Fruit fly (Drosophila melanogaster) whole organism, embryonic: ENCODE measurements around the gene CG10445.

Source experiments
- CG10543 ChIP-seq: fragments of 200-800 bp; sonication (Bioruptor generic); optimal IDR thresholded peaks from 3 replicates; lab custom pipeline; 2017; ENCODE audit warnings: missing biosample characterization, mild to moderate bottlenecking, missing genetic modification characterization, moderate library complexity
- CG10979 ChIP-seq: fragments of 200-800 bp; sonication (Bioruptor generic); optimal IDR thresholded peaks from 2 replicates; lab custom pipeline; 2018; ENCODE audit warnings: missing biosample characterization, mild to moderate bottlenecking, missing genetic modification characterization, moderate library complexity
- CG11093 ChIP-seq: fragments of 200-800 bp; sonication (Bioruptor generic); IDR thresholded peaks from 3 replicates; pipeline ENCODE4 v1.3.6; 2022; ENCODE audit warnings: missing biosample characterization, missing genetic modification characterization
- CG11247 ChIP-seq: fragments of 200-800 bp; sonication (Bioruptor generic); IDR thresholded peaks from 2 replicates; pipeline ENCODE4 v1.3.6; 2022; ENCODE audit warnings: missing biosample characterization, missing genetic modification characterization
- CG11560 ChIP-seq: fragments of 200-800 bp; sonication (Bioruptor generic); IDR thresholded peaks from 3 replicates; pipeline ENCODE4 v1.3.6; 2022; ENCODE audit warnings: missing biosample characterization, missing genetic modification characterization
- CG1233 ChIP-seq: fragments of 200-800 bp; sonication (Bioruptor generic); optimal IDR thresholded peaks from 4 replicates; lab custom pipeline; 2018; ENCODE audit warnings: missing biosample characterization, mild to moderate bottlenecking, missing genetic modification characterization
- CG12744 ChIP-seq: fragments of 200-800 bp; sonication (Bioruptor generic); optimal IDR thresholded peaks from 2 replicates; lab custom pipeline; 2016; ENCODE audit warnings: missing biosample characterization, missing genetic modification characterization
- CG12769 ChIP-seq: fragments of 200-800 bp; sonication (Bioruptor generic); optimal IDR thresholded peaks from 2 replicates; lab custom pipeline; 2019; ENCODE audit warnings: missing biosample characterization, mild to moderate bottlenecking, missing genetic modification characterization, moderate library complexity
- CG14667 ChIP-seq: fragments of 200-800 bp; sonication (Bioruptor generic); IDR thresholded peaks from 2 replicates; pipeline ENCODE4 v1.3.6; 2022; ENCODE audit warnings: missing biosample characterization, missing genetic modification characterization
- CG15073 ChIP-seq: fragments of 200-800 bp; sonication (Bioruptor generic); optimal IDR thresholded peaks from 2 replicates; lab custom pipeline; 2016; ENCODE audit warnings: missing biosample characterization, missing genetic modification characterization
- CG15269 ChIP-seq: fragments of 200-800 bp; sonication (Bioruptor generic); optimal IDR thresholded peaks from 2 replicates; lab custom pipeline; 2018; ENCODE audit warnings: missing biosample characterization, mild to moderate bottlenecking, missing genetic modification characterization, moderate library complexity
- CG1647 ChIP-seq: fragments of 200-800 bp; sonication (Bioruptor generic); optimal IDR thresholded peaks from 3 replicates; lab custom pipeline; 2016; ENCODE audit warnings: missing biosample characterization, missing genetic modification characterization
- CG17361 ChIP-seq: fragments of 200-800 bp; sonication (Bioruptor generic); IDR thresholded peaks from 3 replicates; pipeline ENCODE4 v1.3.6; 2022; ENCODE audit warnings: missing biosample characterization, missing genetic modification characterization
- CG30020 ChIP-seq: fragments of 200-800 bp; optimal IDR thresholded peaks from 2 replicates; lab custom pipeline; 2019; ENCODE audit warnings: missing biosample characterization, mild to moderate bottlenecking, missing genetic modification characterization, moderate library complexity
- CG31365 ChIP-seq: fragments of 200-800 bp; sonication (Bioruptor generic); optimal IDR thresholded peaks from 2 replicates; lab custom pipeline; 2018; ENCODE audit warnings: missing biosample characterization, mild to moderate bottlenecking, missing genetic modification characterization
- CG3163 ChIP-seq: fragments of 200-800 bp; sonication (Bioruptor generic); optimal IDR thresholded peaks from 3 replicates; lab custom pipeline; 2016; ENCODE audit warnings: missing biosample characterization, missing genetic modification characterization
- CG33557 ChIP-seq: fragments of 200-800 bp; sonication (Bioruptor generic); optimal IDR thresholded peaks from 2 replicates; lab custom pipeline; 2019; ENCODE audit warnings: missing biosample characterization, mild to moderate bottlenecking, missing genetic modification characterization, moderate library complexity
- CG3726 ChIP-seq: fragments of 200-800 bp; sonication (Bioruptor generic); IDR thresholded peaks from 3 replicates; pipeline ENCODE4, ENCODE4 v1.3.6; 2022; ENCODE audit warnings: missing biosample characterization, missing genetic modification characterization
- CG5180 ChIP-seq: fragments of 200-800 bp; sonication (Bioruptor generic); optimal IDR thresholded peaks from 3 replicates; lab custom pipeline; 2017; ENCODE audit warnings: missing biosample characterization, missing genetic modification characterization, mild to moderate bottlenecking, moderate library complexity, missing genetic modification reagents
- CG6791 ChIP-seq: fragments of 200-800 bp; sonication (Bioruptor generic); IDR thresholded peaks from 3 replicates; pipeline ENCODE4 v1.3.6; 2022; ENCODE audit warnings: missing biosample characterization, missing genetic modification characterization; ENCODE audit not compliant: partially characterized antibody
- CG6813 ChIP-seq: fragments of 200-800 bp; sonication (Bioruptor generic); optimal IDR thresholded peaks from 2 replicates; lab custom pipeline; 2017; ENCODE audit warnings: missing biosample characterization, missing genetic modification characterization, mild to moderate bottlenecking, moderate library complexity, missing genetic modification reagents
- CG7745 ChIP-seq: fragments of 200-800 bp; sonication (Bioruptor generic); optimal IDR thresholded peaks from 2 replicates; lab custom pipeline; 2018; ENCODE audit warnings: missing biosample characterization, mild to moderate bottlenecking, missing genetic modification characterization, moderate library complexity
- CG7928 ChIP-seq: fragments of 200-800 bp; sonication (Bioruptor generic); optimal IDR thresholded peaks from 2 replicates; lab custom pipeline; 2017; ENCODE audit warnings: missing biosample characterization, mild to moderate bottlenecking, missing genetic modification characterization
- CG7987 ChIP-seq: fragments of 200-800 bp; sonication (Bioruptor generic); optimal IDR thresholded peaks from 2 replicates; lab custom pipeline; 2018; ENCODE audit warnings: missing biosample characterization, mild to moderate bottlenecking, missing genetic modification characterization, moderate library complexity
- CG9437 ChIP-seq: fragments of 200-800 bp; sonication (Bioruptor generic); optimal IDR thresholded peaks from 2 replicates; lab custom pipeline; 2018; ENCODE audit warnings: missing biosample characterization, mild to moderate bottlenecking, missing genetic modification characterization
- CG9817 ChIP-seq: fragments of 200-800 bp; sonication (Bioruptor generic); optimal IDR thresholded peaks from 2 replicates; lab custom pipeline; 2018; ENCODE audit warnings: missing biosample characterization, mild to moderate bottlenecking, missing genetic modification characterization, moderate library complexity
- CG9932 ChIP-seq: fragments of 200-800 bp; sonication (Bioruptor generic); IDR thresholded peaks from 2 replicates; pipeline ENCODE4 v1.3.6; 2022; ENCODE audit warnings: missing biosample characterization, missing genetic modification characterization
- D ChIP-seq, 2 experiments: fragments of 200-800 bp in 1 of 2; fragments of >200 bp in 1 of 2; sonication (Bioruptor generic) in 1 of 2; optimal IDR thresholded peaks; 2 replicates in 1 of 2; 3 replicates in 1 of 2; lab custom pipeline; 2017; ENCODE audit warnings: mild to moderate bottlenecking in 1 of 2, missing biosample characterization in 1 of 2, missing genetic modification characterization in 1 of 2, missing genetic modification reagents in 1 of 2
- Gsc ChIP-seq: fragments of 200-800 bp; sonication (Bioruptor generic); IDR thresholded peaks from 2 replicates; pipeline ENCODE4 v1.3.6; 2022; ENCODE audit warnings: missing biosample characterization, missing genetic modification characterization
- HmgZ ChIP-seq: fragments of 200-800 bp; sonication (Bioruptor generic); optimal IDR thresholded peaks from 2 replicates; lab custom pipeline; 2018; ENCODE audit warnings: missing biosample characterization, mild to moderate bottlenecking, missing genetic modification characterization
- Opbp ChIP-seq: fragments of 200-800 bp; sonication (Bioruptor generic); IDR thresholded peaks from 3 replicates; pipeline ENCODE4 v1.3.6; 2022; ENCODE audit warnings: missing biosample characterization, missing genetic modification characterization; ENCODE audit not compliant: partially characterized antibody
- ara ChIP-seq: fragments of 200-800 bp; sonication (Bioruptor generic); IDR thresholded peaks from 2 replicates; pipeline ENCODE4 v1.3.6; 2022; ENCODE audit warnings: missing biosample characterization, missing genetic modification characterization
- cato ChIP-seq: fragments of 200-800 bp; sonication (Bioruptor generic); optimal IDR thresholded peaks from 2 replicates; lab custom pipeline; 2016; ENCODE audit warnings: missing biosample characterization, missing genetic modification characterization, borderline replicate concordance
- dan ChIP-seq: fragments of 200-800 bp; sonication (Bioruptor generic); IDR thresholded peaks from 2 replicates; pipeline ENCODE4 v1.3.6; 2022; ENCODE audit warnings: missing biosample characterization, missing genetic modification characterization
- exex ChIP-seq: fragments of 200-800 bp; sonication (Bioruptor generic); optimal IDR thresholded peaks from 4 replicates; lab custom pipeline; 2018; ENCODE audit warnings: missing biosample characterization, mild to moderate bottlenecking, missing genetic modification characterization, moderate library complexity
- ftz-f1 ChIP-seq: fragments of 200-800 bp; sonication (Bioruptor generic); optimal IDR thresholded peaks from 2 replicates; lab custom pipeline; 2016; ENCODE audit warnings: missing biosample characterization, missing genetic modification characterization
- jumu ChIP-seq: fragments of 200-800 bp; sonication (Bioruptor generic); optimal IDR thresholded peaks from 3 replicates; lab custom pipeline; 2016; ENCODE audit warnings: missing biosample characterization, missing genetic modification characterization
- klu ChIP-seq: fragments of 200-800 bp; sonication (Bioruptor generic); IDR thresholded peaks from 2 replicates; pipeline ENCODE4 v1.3.6; 2022; ENCODE audit warnings: missing biosample characterization, missing genetic modification characterization
- lbe ChIP-seq: fragments of 200-800 bp; sonication (Bioruptor generic); optimal IDR thresholded peaks from 2 replicates; lab custom pipeline; 2016; ENCODE audit warnings: missing biosample characterization, mild to moderate bottlenecking, missing genetic modification characterization
- nerfin-1 ChIP-seq: fragments of 200-800 bp; sonication (Bioruptor generic); optimal IDR thresholded peaks from 3 replicates; lab custom pipeline; 2019; ENCODE audit warnings: missing biosample characterization, mild to moderate bottlenecking, missing genetic modification characterization, moderate library complexity
- nerfin-2 ChIP-seq: fragments of 200-800 bp; sonication (Bioruptor generic); IDR thresholded peaks from 2 replicates; pipeline ENCODE4 v1.3.6; 2022; ENCODE audit warnings: missing biosample characterization, missing genetic modification characterization; ENCODE audit not compliant: partially characterized antibody
- otp ChIP-seq: fragments of 200-800 bp; sonication (Bioruptor generic); IDR thresholded peaks from 3 replicates; pipeline ENCODE4, ENCODE4 v1.3.6; 2022; ENCODE audit warnings: missing biosample characterization, missing genetic modification characterization
- pb ChIP-seq: fragments of 200-800 bp; sonication (Bioruptor generic); optimal IDR thresholded peaks from 3 replicates; lab custom pipeline; 2016; ENCODE audit warnings: missing biosample characterization, missing genetic modification characterization
- pfk ChIP-seq: fragments of 200-800 bp; sonication (Bioruptor generic); optimal IDR thresholded peaks from 2 replicates; lab custom pipeline; 2018; ENCODE audit warnings: missing biosample characterization, mild to moderate bottlenecking, missing genetic modification characterization, moderate library complexity
- ro ChIP-seq: fragments of 200-800 bp; sonication (Bioruptor generic); IDR thresholded peaks from 2 replicates; pipeline ENCODE4 v1.3.6; 2022; ENCODE audit warnings: missing biosample characterization, missing genetic modification characterization
- sd ChIP-seq: fragments of 200-800 bp; sonication (Bioruptor generic); optimal IDR thresholded peaks from 3 replicates; lab custom pipeline; 2018; ENCODE audit warnings: missing biosample characterization, mild to moderate bottlenecking, missing genetic modification characterization, moderate library complexity
- slou ChIP-seq: fragments of 200-800 bp; sonication (Bioruptor generic); optimal IDR thresholded peaks from 3 replicates; lab custom pipeline; 2016; ENCODE audit warnings: missing biosample characterization, missing genetic modification characterization
- sna ChIP-seq: fragments of 200-800 bp; sonication (Bioruptor generic); IDR thresholded peaks from 2 replicates; pipeline ENCODE4 v1.3.6; 2022; ENCODE audit warnings: missing biosample characterization, missing genetic modification characterization; ENCODE audit not compliant: partially characterized antibody
- vfl ChIP-seq: fragments of 200-800 bp; sonication (Bioruptor generic); optimal IDR thresholded peaks from 2 replicates; lab custom pipeline; 2016; ENCODE audit warnings: missing biosample characterization, missing genetic modification characterization
- vvl ChIP-seq: fragments of 200-800 bp; sonication (Bioruptor generic); IDR thresholded peaks from 2 replicates; pipeline ENCODE4 v1.3.6; 2022; ENCODE audit warnings: missing biosample characterization, missing genetic modification characterization
- zen2 ChIP-seq: fragments of 200-800 bp; sonication (Bioruptor generic); IDR thresholded peaks from 3 replicates; pipeline ENCODE4 v1.3.6; 2022; ENCODE audit warnings: missing biosample characterization, missing genetic modification characterization; ENCODE audit not compliant: partially characterized antibody

CG10445 gene

DNA sequence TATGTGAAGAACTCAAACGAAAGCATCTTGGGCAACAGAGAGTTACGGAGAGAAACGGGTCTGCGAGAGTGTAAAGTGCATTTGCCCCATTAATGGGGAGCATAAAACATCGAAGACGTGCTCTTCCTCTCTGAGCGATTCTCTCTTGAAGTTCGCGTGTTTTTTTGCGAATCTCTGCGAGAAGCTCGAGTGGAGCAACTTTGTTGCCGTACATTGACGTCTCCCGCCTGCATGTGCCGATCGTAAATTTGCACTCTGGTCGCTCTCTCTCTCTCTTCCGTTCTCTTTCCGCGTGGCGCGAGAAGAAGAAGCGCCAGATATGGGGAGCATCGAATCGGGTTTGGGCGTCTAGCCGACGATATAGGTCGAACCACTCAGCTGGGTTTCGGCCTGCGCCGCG is 47.7 kb upstream of the CG10445 start (continued):
- no peak for TF ChIP-seq CG31365 (tag; lab: Kevin White, UChicago)
- no peak for TF ChIP-seq Gsc (GFP tag; lab: Robert Waterston, UW)
- TF ChIP-seq CG14667 = no peak
- no peak for TF ChIP-seq otp (GFP tag; lab: Robert Waterston, UW)
- no peak for TF ChIP-seq vfl (GFP tag; lab: Kevin White, UChicago)
- TF ChIP-seq CG6791 = no peak
- no peak for TF ChIP-seq CG30020
- TF ChIP-seq klu = no peak
- no peak for TF ChIP-seq CG10979 (tag; lab: Kevin White, UChicago)
- no peak for TF ChIP-seq CG33557
- TF ChIP-seq sna (GFP tag; lab: Robert Waterston, UW) = no peak
- no peak for TF ChIP-seq zen2 (GFP tag; lab: Robert Waterston, UW)
- no peak for TF ChIP-seq nerfin-2 (GFP tag; lab: Robert Waterston, UW)
- peak; percentile 52 for TF ChIP-seq CG12769
- TF ChIP-seq ara = 0 out of 2 replicates have a peak, but pooled peaks have one; percentile 39
- no peak for TF ChIP-seq Opbp (GFP tag; lab: Robert Waterston, UW)
- no peak for TF ChIP-seq CG7928 (GFP tag; lab: Kevin White, UChicago)
- TF ChIP-seq ro = no peak
- no peak for TF ChIP-seq CG11247 (GFP tag; lab: Robert Waterston, UW)
- TF ChIP-seq CG11560 = no peak
- no peak for TF ChIP-seq CG7745 (tag; lab: Kevin White, UChicago)
- no peak for TF ChIP-seq sd (tag; lab: Kevin White, UChicago)
- TF ChIP-seq CG15269 (tag; lab: Kevin White, UChicago) = no peak
- TF ChIP-seq CG1647 (GFP tag; lab: Kevin White, UChicago) = no peak
- no peak for TF ChIP-seq slou (GFP tag; lab: Kevin White, UChicago)
- no peak for TF ChIP-seq exex (tag; lab: Kevin White, UChicago)
- TF ChIP-seq CG17361 = no peak
- no peak for TF ChIP-seq pb (GFP tag; lab: Kevin White, UChicago)
- TF ChIP-seq CG9437 (GFP tag; lab: Kevin White, UChicago) = no peak
- TF ChIP-seq lbe (GFP tag; lab: Kevin White, UChicago) = peak; percentile 67
- peak; percentile 34 for TF ChIP-seq CG5180 (GFP tag; lab: Kevin White, UChicago)
- TF ChIP-seq CG9932 = no peak
- no peak for TF ChIP-seq CG7987
- TF ChIP-seq CG6813 (GFP tag; lab: Kevin White, UChicago) = no peak
- no peak for TF ChIP-seq CG11093 (GFP tag; lab: Robert Waterston, UW)
- TF ChIP-seq CG15073 (GFP tag; lab: Kevin White, UChicago) = no peak
- no peak for TF ChIP-seq HmgZ (tag; lab: Kevin White, UChicago)
- no peak for TF ChIP-seq CG12744 (GFP tag; lab: Kevin White, UChicago)
- TF ChIP-seq jumu = no peak
- no peak for TF ChIP-seq dan
- TF ChIP-seq CG1233 (GFP tag; lab: Kevin White, UChicago) = no peak
- TF ChIP-seq pfk = no peak
- TF ChIP-seq ftz-f1 (GFP tag; lab: Kevin White, UChicago) = no peak
- TF ChIP-seq CG3163 = peak; percentile 12
- no peak for TF ChIP-seq cato (GFP tag; lab: Kevin White, UChicago)
- no peak for TF ChIP-seq nerfin-1
- no peak for TF ChIP-seq vvl (GFP tag; lab: Robert Waterston, UW)
- no peak for TF ChIP-seq CG3726 (GFP tag; lab: Robert Waterston, UW)
- TF ChIP-seq D (optimal IDR thresholded peaks at IDR 0.05; lab: Kevin White, UChicago) = no peak
- TF ChIP-seq D (GFP tag; optimal IDR thresholded peaks at IDR 0.05; lab: Kevin White, UChicago) = no peak
- no peak for TF ChIP-seq CG9817
- TF ChIP-seq CG10543 (GFP tag; lab: Kevin White, UChicago) = no peak
